Worm (Caenorhabditis elegans) whole organism, L3 larva: Measurements from ENCODE around the gene nmgp-1.
A peak's percentile ranks its signal among the peaks of the same experiment; 100 is the strongest.

Source experiments
- R02D3.7 ChIP-seq: fragments of 150-350 bp; optimal IDR thresholded peaks from 2 replicates; lab custom pipeline; 2014; ENCODE audit warnings: missing biosample characterization, missing genetic modification characterization
- ZK546.5 ChIP-seq: sonication (generic microtip); optimal IDR thresholded peaks from 2 replicates; lab custom pipeline; 2017; ENCODE audit warnings: missing biosample characterization, missing genetic modification characterization
- aly-2 ChIP-seq: fragments of 150-350 bp; optimal IDR thresholded peaks from 2 replicates; lab custom pipeline; 2014; ENCODE audit warnings: missing biosample characterization, missing genetic modification characterization
- ama-1 ChIP-seq: fragments of 150-350 bp; optimal IDR thresholded peaks from 2 replicates; lab custom pipeline; 2018
- ceh-16 ChIP-seq: sonication (generic microtip); optimal IDR thresholded peaks from 2 replicates; lab custom pipeline; 2017; ENCODE audit warnings: missing biosample characterization, missing genetic modification characterization
- ceh-28 ChIP-seq: fragments of 150-350 bp; optimal IDR thresholded peaks from 2 replicates; lab custom pipeline; 2014; ENCODE audit warnings: missing biosample characterization, missing genetic modification reagents, missing genetic modification characterization
- ceh-82 ChIP-seq: fragments of 150-350 bp; optimal IDR thresholded peaks from 2 replicates; lab custom pipeline; 2014; ENCODE audit warnings: missing biosample characterization, missing genetic modification characterization
- ceh-9 ChIP-seq: sonication (generic microtip); optimal IDR thresholded peaks from 2 replicates; lab custom pipeline; 2018; ENCODE audit warnings: missing biosample characterization, missing genetic modification characterization
- daf-12 ChIP-seq: fragments of 150-350 bp; optimal IDR thresholded peaks from 2 replicates; lab custom pipeline; 2014; ENCODE audit warnings: missing biosample characterization, missing genetic modification reagents, missing genetic modification characterization
- egl-27 ChIP-seq: sonication (generic microtip); optimal IDR thresholded peaks from 4 replicates; lab custom pipeline; 2017; ENCODE audit warnings: missing biosample characterization, missing genetic modification reagents, missing genetic modification characterization
- egl-5 ChIP-seq: fragments of 150-350 bp; optimal IDR thresholded peaks from 2 replicates; lab custom pipeline; 2017; ENCODE audit warnings: missing biosample characterization, missing genetic modification reagents, missing genetic modification characterization, inconsistent platforms
- elt-1 ChIP-seq: fragments of 150-350 bp; optimal IDR thresholded peaks from 2 replicates; lab custom pipeline; 2014; ENCODE audit warnings: missing biosample characterization, missing genetic modification characterization
- elt-2 ChIP-seq: sonication (generic microtip); optimal IDR thresholded peaks from 2 replicates; lab custom pipeline; 2016; ENCODE audit warnings: missing genetic modification reagents, mild to moderate bottlenecking, missing genetic modification characterization, missing compliant biosample characterization
- elt-3 ChIP-seq, 3 experiments: fragments of 150-350 bp in 1 of 3; sonication (generic microtip) in 2 of 3; optimal IDR thresholded peaks; 2 replicates in 2 of 3; 4 replicates in 1 of 3; lab custom pipeline; 2014 to 2017; ENCODE audit warnings: missing biosample characterization in 3 of 3, missing genetic modification characterization in 3 of 3
- eor-1 ChIP-seq, 2 experiments: fragments of 150-350 bp; optimal IDR thresholded peaks; 2 replicates each; lab custom pipeline; 2014 to 2018; ENCODE audit warnings: missing biosample characterization in 2 of 2, missing genetic modification characterization in 2 of 2
- fkh-10 ChIP-seq: sonication (generic microtip); optimal IDR thresholded peaks from 2 replicates; lab custom pipeline; 2017; ENCODE audit warnings: missing biosample characterization, missing genetic modification reagents, missing genetic modification characterization
- fkh-2 ChIP-seq: fragments of 150-350 bp; optimal IDR thresholded peaks from 2 replicates; lab custom pipeline; 2014; ENCODE audit warnings: missing biosample characterization, missing genetic modification reagents, missing genetic modification characterization
- fos-1 ChIP-seq: fragments of 150-350 bp; optimal IDR thresholded peaks from 2 replicates; lab custom pipeline; 2014; ENCODE audit warnings: missing biosample characterization, missing genetic modification characterization
- hmg-11 ChIP-seq: sonication (generic microtip); optimal IDR thresholded peaks from 2 replicates; lab custom pipeline; 2016; ENCODE audit warnings: missing genetic modification characterization, missing compliant biosample characterization
- jun-1 ChIP-seq: fragments of 150-350 bp; optimal IDR thresholded peaks from 2 replicates; lab custom pipeline; 2014; ENCODE audit warnings: missing biosample characterization, missing genetic modification reagents, missing genetic modification characterization
- lin-15B ChIP-seq: fragments of 150-350 bp; optimal IDR thresholded peaks from 2 replicates; lab custom pipeline; 2014; ENCODE audit warnings: missing biosample characterization, missing genetic modification characterization
- lin-39 ChIP-seq: fragments of 150-350 bp; optimal IDR thresholded peaks from 2 replicates; lab custom pipeline; 2018; ENCODE audit warnings: missing biosample characterization, missing genetic modification reagents, missing genetic modification characterization
- lsy-12 ChIP-seq: sonication (generic microtip); optimal IDR thresholded peaks from 2 replicates; lab custom pipeline; 2016; ENCODE audit warnings: mild to moderate bottlenecking, missing genetic modification characterization, missing compliant biosample characterization
- mdl-1 ChIP-seq: fragments of 150-350 bp; optimal IDR thresholded peaks from 2 replicates; lab custom pipeline; 2014; ENCODE audit warnings: missing biosample characterization, missing genetic modification characterization
- mml-1 ChIP-seq: fragments of 150-350 bp; sonication (generic microtip); optimal IDR thresholded peaks from 3 replicates; lab custom pipeline; 2014; ENCODE audit warnings: missing biosample characterization, missing genetic modification characterization
- nfya-1 ChIP-seq: sonication (generic microtip); optimal IDR thresholded peaks from 2 replicates; lab custom pipeline; 2017; ENCODE audit warnings: missing genetic modification characterization, mild to moderate bottlenecking, missing compliant biosample characterization, antibody characterized with exemption, moderate library complexity; ENCODE audit not compliant: insufficient read depth
- nhr-11 ChIP-seq: fragments of 150-350 bp; optimal IDR thresholded peaks from 2 replicates; lab custom pipeline; 2014; ENCODE audit warnings: missing biosample characterization, missing genetic modification characterization
- nhr-12 ChIP-seq: fragments of 150-350 bp; optimal IDR thresholded peaks from 2 replicates; lab custom pipeline; 2014; ENCODE audit warnings: missing biosample characterization, missing genetic modification characterization
- nhr-23 ChIP-seq: fragments of 150-350 bp; optimal IDR thresholded peaks from 2 replicates; lab custom pipeline; 2014; ENCODE audit warnings: missing biosample characterization, missing genetic modification reagents, missing genetic modification characterization
- nhr-237 ChIP-seq: fragments of 150-350 bp; optimal IDR thresholded peaks from 2 replicates; lab custom pipeline; 2014; ENCODE audit warnings: missing biosample characterization, missing genetic modification characterization
- nhr-25 ChIP-seq: sonication (generic microtip); optimal IDR thresholded peaks from 2 replicates; lab custom pipeline; 2017; ENCODE audit warnings: missing biosample characterization, missing genetic modification characterization
- nhr-28 ChIP-seq: fragments of 150-350 bp; optimal IDR thresholded peaks from 2 replicates; lab custom pipeline; 2014; ENCODE audit warnings: missing biosample characterization, missing genetic modification characterization
- nhr-43 ChIP-seq: sonication (generic microtip); optimal IDR thresholded peaks from 2 replicates; lab custom pipeline; 2016; ENCODE audit warnings: mild to moderate bottlenecking, missing genetic modification characterization, missing compliant biosample characterization; ENCODE audit not compliant: poor library complexity, severe bottlenecking
- nhr-67 ChIP-seq: fragments of 150-350 bp; optimal IDR thresholded peaks from 2 replicates; lab custom pipeline; 2014; ENCODE audit warnings: missing biosample characterization, missing genetic modification characterization
- nhr-76 ChIP-seq: fragments of 150-350 bp; sonication (generic microtip); optimal IDR thresholded peaks from 5 replicates; lab custom pipeline; 2014; ENCODE audit warnings: missing biosample characterization, missing genetic modification characterization
- nhr-77 ChIP-seq: fragments of 150-350 bp; optimal IDR thresholded peaks from 2 replicates; lab custom pipeline; 2014; ENCODE audit warnings: missing biosample characterization, missing genetic modification characterization
- pha-4 ChIP-seq: fragments of 150-350 bp; optimal IDR thresholded peaks from 2 replicates; lab custom pipeline; 2014; ENCODE audit warnings: missing biosample characterization, missing genetic modification reagents, missing genetic modification characterization
- pqm-1 ChIP-seq: fragments of 150-350 bp; optimal IDR thresholded peaks from 2 replicates; lab custom pipeline; 2017; ENCODE audit warnings: missing biosample characterization, missing genetic modification characterization, inconsistent platforms
- sea-2 ChIP-seq: fragments of 150-350 bp; sonication (generic microtip); optimal IDR thresholded peaks from 4 replicates; lab custom pipeline; 2014; ENCODE audit warnings: missing biosample characterization, missing genetic modification reagents, missing genetic modification characterization
- skn-1 ChIP-seq: fragments of 150-350 bp; optimal IDR thresholded peaks from 2 replicates; lab custom pipeline; 2014; ENCODE audit warnings: missing biosample characterization, missing genetic modification characterization
- snpc-4 ChIP-seq: fragments of 150-350 bp; optimal IDR thresholded peaks from 2 replicates; lab custom pipeline; 2014; ENCODE audit warnings: missing biosample characterization, missing genetic modification characterization
- tbx-2 ChIP-seq: sonication (generic microtip); optimal IDR thresholded peaks from 2 replicates; lab custom pipeline; 2016; ENCODE audit warnings: mild to moderate bottlenecking, missing genetic modification characterization, missing compliant biosample characterization
- unc-39 ChIP-seq: sonication (generic microtip); optimal IDR thresholded peaks from 4 replicates; lab custom pipeline; 2017; ENCODE audit warnings: missing biosample characterization, missing genetic modification characterization
- unc-62 ChIP-seq: fragments of 150-350 bp; sonication (generic microtip); optimal IDR thresholded peaks from 4 replicates; lab custom pipeline; 2014; ENCODE audit warnings: missing biosample characterization, missing genetic modification reagents, missing genetic modification characterization
- zag-1 ChIP-seq: fragments of 150-350 bp; optimal IDR thresholded peaks from 2 replicates; lab custom pipeline; 2014; ENCODE audit warnings: missing biosample characterization, missing genetic modification characterization
- ztf-11 ChIP-seq: fragments of 150-350 bp; optimal IDR thresholded peaks from 2 replicates; lab custom pipeline; 2014; ENCODE audit warnings: missing biosample characterization, missing genetic modification characterization
- ztf-4 ChIP-seq: fragments of 150-350 bp; optimal IDR thresholded peaks from 2 replicates; lab custom pipeline; 2014; ENCODE audit warnings: missing biosample characterization, missing genetic modification characterization

The nmgp-1 gene

DNA sequence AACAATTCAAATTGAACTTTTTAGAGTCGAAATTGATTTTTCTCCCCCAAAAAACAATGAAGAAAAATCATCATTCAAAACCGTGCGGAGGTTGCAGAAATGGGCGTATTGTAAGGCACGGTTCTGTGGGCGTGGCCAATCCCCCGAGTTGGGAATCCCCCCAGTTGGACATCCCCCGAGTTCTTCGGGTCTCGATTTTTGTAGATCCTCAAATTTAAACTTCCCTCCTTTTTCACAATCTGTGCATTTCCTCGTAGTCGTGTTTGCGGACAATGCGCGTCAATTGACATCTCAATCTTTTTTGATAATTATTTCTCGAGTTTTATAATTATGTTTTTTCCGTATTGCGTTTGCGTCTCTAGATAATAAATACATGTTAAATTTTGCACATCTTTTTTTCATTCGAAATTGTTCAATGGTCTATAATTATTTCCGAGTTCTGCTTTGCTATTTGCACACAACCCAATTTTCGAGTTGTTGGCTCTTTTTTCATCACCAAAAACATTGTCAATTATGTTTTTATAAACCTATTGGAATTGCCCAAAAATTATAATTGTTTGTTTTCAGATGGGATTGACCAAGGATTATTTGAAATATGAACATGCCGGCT lies 9.3 kb downstream of the nmgp-1 start, which contains the start of gene F13H8.2:
F13H8.2 (plus strand) TSS at position 560 of the 610 bp plus-strand sequence.
- TF ChIP-seq nhr-28 (tag; lab: Kevin White, UChicago) (no peak), ZK546.5 (tag; lab: Kevin White, UChicago) (no peak), elt-1 (tag; lab: Kevin White, UChicago) (no peak), skn-1 (tag; lab: Kevin White, UChicago) (no peak), daf-12 (tag; lab: Kevin White, UChicago) (no peak), nhr-67 (tag; lab: Kevin White, UChicago) (no peak), nhr-237 (no peak), mdl-1 (tag; lab: Kevin White, UChicago) (no peak), pha-4 (peak; percentile 85), fos-1 (tag; lab: Kevin White, UChicago) (no peak), hmg-11 (tag; lab: Kevin White, UChicago) (peak; percentile 59), nhr-43 (tag; lab: Kevin White, UChicago) (peak; percentile 71), nhr-23 (tag; lab: Kevin White, UChicago) (peak; percentile 80), tbx-2 (tag; lab: Kevin White, UChicago) (peak; percentile 63), sea-2 (GFP tag; lab: Kevin White, UChicago) (no peak), ceh-16 (tag; lab: Kevin White, UChicago) (no peak), lin-15B (tag; lab: Kevin White, UChicago) (peak; percentile 72), unc-62 (GFP tag; lab: Kevin White, UChicago) (no peak), fkh-10 (GFP tag; lab: Kevin White, UChicago) (no peak), nhr-12 (no peak), jun-1 (tag; lab: Kevin White, UChicago) (peak; percentile 40), ztf-4 (tag; lab: Kevin White, UChicago) (no peak), ceh-28 (tag; lab: Kevin White, UChicago) (peak; percentile 69), egl-5 (tag; lab: Kevin White, UChicago) (peak; percentile 59), unc-39 (no peak), nhr-77 (tag; lab: Kevin White, UChicago) (no peak), aly-2 (tag; lab: Kevin White, UChicago) (no peak), nfya-1 (tag; lab: Kevin White, UChicago) (peak; percentile 85), eor-1 (tag; optimal IDR thresholded peaks at IDR 0.05; lab: Kevin White, UChicago) (no peak), ceh-9 (tag; lab: Kevin White, UChicago) (no peak), R02D3.7 (tag; lab: Kevin White, UChicago) (peak; percentile 55), fkh-2 (no peak), nhr-25 (tag; lab: Kevin White, UChicago) (peak; percentile 63), ama-1 (lab: Kevin White, UChicago) (no peak), lin-39 (tag; lab: Kevin White, UChicago) (peak; percentile 39), lsy-12 (tag; lab: Kevin White, UChicago) (peak; percentile 54), snpc-4 (tag; lab: Kevin White, UChicago) (peak; percentile 29), ceh-82 (no peak), nhr-11 (tag; lab: Kevin White, UChicago) (no peak), zag-1 (no peak), pqm-1 (tag; lab: Kevin White, UChicago) (no peak), ztf-11 (tag; lab: Kevin White, UChicago) (no peak), egl-27 (tag; lab: Kevin White, UChicago) (no peak), elt-2 (tag; lab: Kevin White, UChicago) (peak; percentile 51), nhr-76 (tag; lab: Kevin White, UChicago) (no peak), elt-3 (tag; optimal IDR thresholded peaks at IDR 0.05; lab: Kevin White, UChicago) (no peak), mml-1 (no peak)
